Fruit fly (Drosophila melanogaster): ENCODE results near the gene CG31816.

DNA sequence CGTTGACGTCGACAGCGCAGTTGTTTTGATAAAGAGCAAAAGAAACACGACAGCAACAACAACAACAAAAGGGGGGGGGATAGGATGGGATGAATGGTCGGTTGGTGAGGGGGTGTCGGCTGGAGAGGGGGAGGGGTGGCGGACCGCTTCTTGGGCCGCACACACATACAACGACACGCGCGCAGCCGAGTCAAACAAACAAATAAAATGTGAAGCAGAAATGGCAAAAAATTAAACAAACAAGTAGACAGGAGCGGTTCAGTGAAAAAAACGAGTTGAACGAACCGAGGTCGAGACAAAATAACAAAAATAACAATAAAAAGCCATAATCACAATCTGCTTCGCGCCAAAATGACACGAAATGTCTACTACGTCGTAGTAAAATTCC, 9.0 kb upstream of the CG31816 start:
- TF ChIP-seq Met (GFP tag; optimal IDR thresholded peaks at IDR 0.05) (no peak), Ets21C (GFP tag; optimal IDR thresholded peaks at IDR 0.05) (no peak), Hr38 (GFP tag; optimal IDR thresholded peaks at IDR 0.05) (no peak), Lpt (GFP tag; optimal IDR thresholded peaks at IDR 0.05) (no peak)
